Worm (Caenorhabditis elegans) whole organism, L4/young adult: Measurements from ENCODE around the gene C55A6.12.

Experiments used
- W03F9.2 ChIP-seq: fragments of 150-350 bp; optimal IDR thresholded peaks from 2 replicates; lab custom pipeline; 2014; ENCODE audit warnings: missing biosample characterization, missing genetic modification characterization
- dao-5 ChIP-seq: sonication (generic microtip); optimal IDR thresholded peaks from 2 replicates; lab custom pipeline; 2016; ENCODE audit warnings: missing genotype, missing genetic modification characterization, moderate library complexity, missing compliant biosample characterization
- him-1 ChIP-seq: sonication (generic microtip); optimal IDR thresholded peaks from 2 replicates; lab custom pipeline; 2016; ENCODE audit warnings: missing genotype, missing genetic modification reagents, missing genetic modification characterization, missing compliant biosample characterization

ce11 chrV:11485558-11485957, 17.4 kb downstream of the C55A6.12 start, which contains the start of gene srh-1:
- TF ChIP-seq W03F9.2: no peak
- no peak for TF ChIP-seq him-1 (tag; lab: Kevin White, UChicago)
- TF ChIP-seq dao-5: no peak
